Worm (Caenorhabditis elegans) whole organism, mixed stage, embryonic: ENCODE measurements around the gene sym-3.

ENCODE experiments used
- mab-5 ChIP-seq: fragments of 150-350 bp; optimal IDR thresholded peaks from 2 replicates; lab custom pipeline; 2014; ENCODE audit warnings: missing biosample characterization, missing genetic modification characterization
- ztf-11 ChIP-seq: fragments of 150-350 bp; optimal IDR thresholded peaks from 2 replicates; lab custom pipeline; 2014; ENCODE audit warnings: missing biosample characterization, missing genetic modification characterization

DNA sequence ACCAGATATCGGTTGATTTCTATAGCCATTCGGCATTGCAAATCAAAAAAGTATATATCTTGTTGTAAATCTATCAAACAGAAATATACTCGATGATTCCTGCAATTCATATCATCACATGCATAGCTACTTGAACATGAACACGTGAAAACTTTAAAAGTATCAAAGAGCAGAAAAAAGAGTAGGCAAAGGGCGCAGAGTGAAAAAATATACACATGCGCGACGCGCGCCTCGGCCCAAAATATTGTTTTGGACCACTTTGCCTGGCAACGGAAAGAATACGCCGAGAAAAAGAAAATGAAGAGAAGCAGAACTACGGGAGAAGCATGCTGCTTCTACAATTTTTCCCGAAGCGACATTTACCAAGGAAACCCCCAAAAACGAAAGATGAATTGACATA, 2.9 kb upstream of the sym-3 start, which contains the start of gene C54H2.4:
- no peak for TF ChIP-seq mab-5
- TF ChIP-seq ztf-11, result no peak
